Fruit fly (Drosophila melanogaster) whole organism, larva: ENCODE results near the gene CG4115.
A peak's percentile ranks its signal among the peaks of the same experiment; 100 is the strongest.

Source experiments
- noc ChIP-seq: fragments of 200-800 bp; sonication (Bioruptor generic); optimal IDR thresholded peaks from 3 replicates; lab custom pipeline; 2019; ENCODE audit warnings: missing biosample characterization, mild to moderate bottlenecking, missing genetic modification characterization, moderate library complexity

CG4115 gene

DNA sequence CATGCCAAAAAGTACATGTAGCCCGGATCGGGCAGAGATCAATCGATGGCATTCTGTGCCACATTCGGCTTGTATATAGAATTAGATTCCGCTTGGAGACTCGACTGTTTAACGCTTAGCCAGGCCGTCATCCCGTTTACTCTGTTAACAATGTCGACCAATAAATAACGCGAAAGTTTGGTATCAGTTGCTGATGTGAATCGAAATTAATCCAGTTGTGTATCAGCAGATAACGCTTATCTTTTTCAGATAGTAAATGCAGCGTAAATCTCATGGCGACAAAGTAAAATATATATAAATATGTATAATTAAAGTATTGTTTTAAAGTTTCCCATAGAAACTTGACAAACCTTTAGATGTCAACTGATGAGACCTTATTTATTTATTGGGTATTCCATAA, 51.6 kb downstream of the CG4115 start:
- peak; percentile 63 for TF ChIP-seq noc (tag; lab: Kevin White, UChicago)
